Fruit fly (Drosophila melanogaster) whole organism: ENCODE measurements around the gene sdk.

Source experiments
- CG8478 ChIP-seq: fragments of >200 bp; optimal IDR thresholded peaks from 2 replicates; lab custom pipeline; 2018; ENCODE audit warnings: inconsistent platforms
- Dll ChIP-seq: fragments of >200 bp; optimal IDR thresholded peaks from 2 replicates; lab custom pipeline; 2017
- psq ChIP-seq: fragments of >200 bp; optimal IDR thresholded peaks from 2 replicates; lab custom pipeline; 2017

- TF ChIP-seq CG8478, result no peak
- no peak for TF ChIP-seq Dll (lab: Kevin White, UChicago)
- TF ChIP-seq psq (lab: Kevin White, UChicago), result no peak
Observed at dm6 chrX:694350-694749, 7.7 kb downstream of the sdk start.
